Worm (Caenorhabditis elegans): ENCODE measurements around the gene abf-4.

- TF ChIP-seq nhr-12 (tag; optimal IDR thresholded peaks at IDR 0.05), result no peak
- TF ChIP-seq mab-5 (tag; optimal IDR thresholded peaks at IDR 0.05), result no peak
- no peak for TF ChIP-seq nhr-76 (tag; optimal IDR thresholded peaks at IDR 0.05)
These were observed 36.6 kb upstream of the abf-4 start, which contains the start of gene F26F2.10 for ce11 chrV:20594746-20595145.

Measured in whole organism, mixed stage, embryonic.